Worm (Caenorhabditis elegans) whole organism, L4 larva: ENCODE measurements around the gene srp-2.

Experiments used
- D1046.2 ChIP-seq: fragments of 200-800 bp; sonication (Bioruptor generic); IDR thresholded peaks from 2 replicates; pipeline ENCODE4 v1.3.6; 2022; ENCODE audit warnings: missing genetic modification characterization, missing compliant biosample characterization
- F44E2.7 ChIP-seq: fragments of 200-800 bp; sonication (Bioruptor generic); IDR thresholded peaks from 2 replicates; pipeline ENCODE4 v2.1.2; 2022; ENCODE audit warnings: missing genetic modification characterization, missing compliant biosample characterization
- F49E8.2 ChIP-seq: sonication (generic microtip); optimal IDR thresholded peaks from 2 replicates; lab custom pipeline; 2016; ENCODE audit warnings: missing compliant biosample characterization, mild to moderate bottlenecking, missing genetic modification characterization, borderline replicate concordance
- T26A8.4 ChIP-seq: fragments of 200-800 bp; sonication (Bioruptor generic); IDR thresholded peaks from 2 replicates; pipeline ENCODE4 v1.3.6; 2022; ENCODE audit warnings: missing genetic modification characterization, missing compliant biosample characterization
- Y105C5A.15 ChIP-seq: fragments of 200-800 bp; sonication (Bioruptor generic); IDR thresholded peaks from 2 replicates; pipeline ENCODE4 v1.3.6; 2022; ENCODE audit warnings: missing genetic modification characterization, missing compliant biosample characterization
- Y5F2A.4 ChIP-seq: fragments of 200-800 bp; sonication (Bioruptor generic); optimal IDR thresholded peaks from 2 replicates; lab custom pipeline; 2018; ENCODE audit warnings: mild to moderate bottlenecking, missing genetic modification characterization, missing compliant biosample characterization
- Y75B8A.6 ChIP-seq: fragments of 200-800 bp; sonication (Bioruptor generic); IDR thresholded peaks from 2 replicates; pipeline ENCODE4 v1.3.6; 2022; ENCODE audit warnings: missing genetic modification reagents, missing genetic modification characterization, missing compliant biosample characterization
- ZK337.2 ChIP-seq: fragments of 200-800 bp; sonication (Bioruptor generic); IDR thresholded peaks from 2 replicates; pipeline ENCODE4 v1.3.6; 2022; ENCODE audit warnings: missing genetic modification reagents, missing genetic modification characterization, missing compliant biosample characterization
- aha-1 ChIP-seq: fragments of 150-350 bp; peaks from one replicate; lab custom pipeline; 2014; ENCODE audit warnings: missing biosample characterization, missing genetic modification characterization
- ama-1 ChIP-seq: fragments of 150-350 bp; optimal IDR thresholded peaks from 2 replicates; lab custom pipeline; 2014; ENCODE audit warnings: inconsistent platforms, mixed read lengths
- arid-1 ChIP-seq: fragments of 200-800 bp; sonication (Bioruptor generic); conservative IDR thresholded peaks from 2 replicates; pipeline ENCODE4 v1.3.6; 2022; ENCODE audit warnings: missing genetic modification reagents, missing genetic modification characterization, missing compliant biosample characterization
- ceh-28 ChIP-seq: fragments of 150-350 bp; optimal IDR thresholded peaks from 2 replicates; lab custom pipeline; 2014; ENCODE audit warnings: missing biosample characterization, missing genetic modification reagents, missing genetic modification characterization
- ceh-62 ChIP-seq: sonication (generic microtip); optimal IDR thresholded peaks from 2 replicates; lab custom pipeline; 2017; ENCODE audit warnings: missing biosample characterization, missing genetic modification characterization
- ceh-82 ChIP-seq: sonication (generic microtip); optimal IDR thresholded peaks from 2 replicates; lab custom pipeline; 2017; ENCODE audit warnings: missing biosample characterization, missing genetic modification characterization
- ces-1 ChIP-seq: fragments of 150-350 bp; sonication (generic microtip); optimal IDR thresholded peaks from 4 replicates; lab custom pipeline; 2014; ENCODE audit warnings: missing biosample characterization, missing genetic modification reagents, missing genetic modification characterization
- cey-2 ChIP-seq: sonication (generic microtip); optimal IDR thresholded peaks from 3 replicates; lab custom pipeline; 2017; ENCODE audit warnings: missing genetic modification characterization, mild to moderate bottlenecking, missing compliant biosample characterization, antibody characterized with exemption, borderline replicate concordance; ENCODE audit not compliant: insufficient read depth
- daf-12 ChIP-seq: fragments of 150-350 bp; optimal IDR thresholded peaks from 2 replicates; lab custom pipeline; 2014; ENCODE audit warnings: missing biosample characterization, missing genetic modification reagents, missing genetic modification characterization
- daf-19 ChIP-seq: fragments of 200-800 bp; sonication (Bioruptor generic); conservative IDR thresholded peaks from 2 replicates; pipeline ENCODE4 v1.3.6; 2022; ENCODE audit warnings: missing genetic modification characterization, missing compliant biosample characterization
- dmd-8 ChIP-seq: fragments of 200-800 bp; sonication (Bioruptor generic); IDR thresholded peaks from 2 replicates; pipeline ENCODE4 v1.3.6; 2022; ENCODE audit warnings: missing genetic modification characterization, missing compliant biosample characterization
- dve-1 ChIP-seq: sonication (generic microtip); optimal IDR thresholded peaks from 2 replicates; lab custom pipeline; 2017; ENCODE audit warnings: antibody characterized with exemption, mild to moderate bottlenecking, missing genetic modification characterization, missing compliant biosample characterization; ENCODE audit not compliant: insufficient read depth
- egl-27 ChIP-seq: sonication (generic microtip); optimal IDR thresholded peaks from 3 replicates; lab custom pipeline; 2017; ENCODE audit warnings: missing biosample characterization, missing genetic modification reagents, missing genetic modification characterization
- egl-43 ChIP-seq: fragments of 200-800 bp; sonication (Bioruptor generic); IDR thresholded peaks from 2 replicates; pipeline ENCODE4 v1.3.6; 2022; ENCODE audit warnings: missing genetic modification reagents, missing genetic modification characterization, missing compliant biosample characterization
- fkh-10 ChIP-seq: fragments of 150-350 bp; optimal IDR thresholded peaks from 2 replicates; lab custom pipeline; 2014; ENCODE audit warnings: missing biosample characterization, missing genetic modification reagents, missing genetic modification characterization
- hif-1 ChIP-seq, 2 experiments: sonication (generic microtip); optimal IDR thresholded peaks; 2 replicates each; lab custom pipeline; 2016 to 2017; ENCODE audit warnings: missing compliant biosample characterization in 2 of 2, missing genetic modification characterization in 2 of 2, missing genetic modification reagents in 2 of 2, missing genotype in 2 of 2, mild to moderate bottlenecking in 1 of 2
- jun-1 ChIP-seq: fragments of 150-350 bp; optimal IDR thresholded peaks from 2 replicates; lab custom pipeline; 2014; ENCODE audit warnings: missing biosample characterization, missing genetic modification reagents, missing genetic modification characterization
- lin-1 ChIP-seq: fragments of 200-800 bp; sonication (Bioruptor generic); IDR thresholded peaks from 2 replicates; pipeline ENCODE4 v1.3.6; 2022; ENCODE audit warnings: missing genetic modification reagents, missing genetic modification characterization, missing compliant biosample characterization
- lin-39 ChIP-seq: fragments of 150-350 bp; optimal IDR thresholded peaks from 2 replicates; lab custom pipeline; 2014; ENCODE audit warnings: missing biosample characterization, missing genetic modification reagents, missing genetic modification characterization
- lir-3 ChIP-seq: sonication (generic microtip); optimal IDR thresholded peaks from 2 replicates; lab custom pipeline; 2016; ENCODE audit warnings: mild to moderate bottlenecking, missing genetic modification characterization, missing compliant biosample characterization
- lsy-2 ChIP-seq, 2 experiments: fragments of 150-350 bp in 1 of 2; sonication (generic microtip) in 1 of 2; optimal IDR thresholded peaks; 2 replicates each; lab custom pipeline; 2014 to 2017; ENCODE audit warnings: missing biosample characterization in 2 of 2, missing genetic modification characterization in 2 of 2
- mdt-29 ChIP-seq: fragments of 200-800 bp; sonication (Bioruptor generic); IDR thresholded peaks from 2 replicates; pipeline ENCODE4 v1.3.6; 2022; ENCODE audit warnings: missing genetic modification reagents, missing genetic modification characterization, missing compliant biosample characterization
- mep-1 ChIP-seq: fragments of 150-350 bp; sonication (generic microtip); optimal IDR thresholded peaks from 3 replicates; lab custom pipeline; 2014; ENCODE audit warnings: missing biosample characterization, missing genetic modification characterization
- mxl-3 ChIP-seq: fragments of 200-800 bp; sonication (Bioruptor generic); optimal IDR thresholded peaks from 2 replicates; lab custom pipeline; 2018; ENCODE audit warnings: mild to moderate bottlenecking, missing genetic modification characterization, missing compliant biosample characterization
- nhr-10 ChIP-seq: fragments of 150-350 bp; optimal IDR thresholded peaks from 2 replicates; lab custom pipeline; 2014; ENCODE audit warnings: missing biosample characterization, missing genetic modification characterization
- nhr-111 ChIP-seq: fragments of 200-800 bp; sonication (Bioruptor generic); optimal IDR thresholded peaks from 2 replicates; lab custom pipeline; 2018; ENCODE audit warnings: mild to moderate bottlenecking, missing genetic modification characterization, missing compliant biosample characterization
- nhr-28 ChIP-seq: fragments of 150-350 bp; optimal IDR thresholded peaks from 2 replicates; lab custom pipeline; 2014; ENCODE audit warnings: missing biosample characterization, missing genetic modification characterization
- nhr-41 ChIP-seq: fragments of 200-800 bp; sonication (Bioruptor generic); IDR thresholded peaks from 2 replicates; pipeline ENCODE4 v1.3.6; 2022; ENCODE audit warnings: missing genetic modification reagents, missing genetic modification characterization, missing compliant biosample characterization
- nhr-42 ChIP-seq: fragments of 200-800 bp; sonication (Bioruptor generic); IDR thresholded peaks from 2 replicates; pipeline ENCODE4 v1.3.6; 2022; ENCODE audit warnings: missing genetic modification characterization, missing compliant biosample characterization
- nhr-48 ChIP-seq: sonication (generic microtip); optimal IDR thresholded peaks from 2 replicates; lab custom pipeline; 2016; ENCODE audit warnings: mild to moderate bottlenecking, missing genetic modification characterization, missing compliant biosample characterization
- nhr-77 ChIP-seq: fragments of 150-350 bp; optimal IDR thresholded peaks from 2 replicates; lab custom pipeline; 2014; ENCODE audit warnings: missing biosample characterization, missing genetic modification characterization
- skn-1 ChIP-seq: fragments of 150-350 bp; optimal IDR thresholded peaks from 2 replicates; lab custom pipeline; 2014; ENCODE audit warnings: missing biosample characterization, missing genetic modification characterization
- snpc-1.2 ChIP-seq: fragments of 200-800 bp; sonication (Bioruptor generic); IDR thresholded peaks from 2 replicates; pipeline ENCODE4 v1.3.6; 2022; ENCODE audit warnings: missing genetic modification reagents, missing genetic modification characterization, missing compliant biosample characterization
- spr-1 ChIP-seq: sonication (generic microtip); optimal IDR thresholded peaks from 2 replicates; lab custom pipeline; 2016; ENCODE audit warnings: mild to moderate bottlenecking, missing genetic modification characterization, missing compliant biosample characterization
- spr-3 ChIP-seq: fragments of 200-800 bp; sonication (Bioruptor generic); optimal IDR thresholded peaks from 2 replicates; lab custom pipeline; 2018; ENCODE audit warnings: mild to moderate bottlenecking, missing genetic modification characterization, missing compliant biosample characterization
- zfp-2 ChIP-seq: sonication (generic microtip); optimal IDR thresholded peaks from 2 replicates; lab custom pipeline; 2016; ENCODE audit warnings: mild to moderate bottlenecking, missing genetic modification characterization, missing compliant biosample characterization
- zfp-3 ChIP-seq: fragments of 200-800 bp; sonication (Bioruptor generic); conservative IDR thresholded peaks from 2 replicates; pipeline ENCODE4 v1.3.6; 2022; ENCODE audit warnings: missing genetic modification reagents, missing genetic modification characterization, missing compliant biosample characterization

Gene srp-2

DNA sequence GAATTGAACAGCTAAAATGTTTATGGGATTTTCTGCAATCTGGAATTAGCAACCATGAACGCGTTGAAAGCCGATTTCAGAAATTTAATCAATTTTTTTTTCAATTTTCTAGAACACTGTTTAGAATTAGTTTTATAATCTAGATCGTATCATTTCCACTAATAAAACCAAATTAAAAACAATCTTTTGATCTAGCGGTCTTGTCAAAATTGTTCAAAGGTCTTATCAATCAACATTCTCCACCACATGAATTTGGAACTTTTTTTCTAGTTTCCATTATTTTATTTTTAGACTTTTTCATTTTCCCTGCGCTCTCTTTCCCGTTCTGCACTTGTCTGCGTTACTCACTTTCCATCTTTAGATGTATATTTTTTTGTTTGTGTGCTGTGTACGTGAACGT is at the start of gene srp-2:
Gene srp-2, plus strand, starts transcription at position 301 of the 400 bp plus-strand sequence.
- TF ChIP-seq nhr-48 (tag; lab: Kevin White, UChicago) = no peak
- no peak for TF ChIP-seq skn-1 (tag; lab: Kevin White, UChicago)
- no peak for TF ChIP-seq arid-1 (GFP tag; lab: Robert Waterston, UW)
- no peak for TF ChIP-seq Y105C5A.15 (GFP tag; lab: Robert Waterston, UW)
- TF ChIP-seq jun-1 (tag; lab: Kevin White, UChicago) = no peak
- no peak for TF ChIP-seq zfp-3 (GFP tag; lab: Robert Waterston, UW)
- no peak for TF ChIP-seq nhr-41 (GFP tag; lab: Robert Waterston, UW)

DNA sequence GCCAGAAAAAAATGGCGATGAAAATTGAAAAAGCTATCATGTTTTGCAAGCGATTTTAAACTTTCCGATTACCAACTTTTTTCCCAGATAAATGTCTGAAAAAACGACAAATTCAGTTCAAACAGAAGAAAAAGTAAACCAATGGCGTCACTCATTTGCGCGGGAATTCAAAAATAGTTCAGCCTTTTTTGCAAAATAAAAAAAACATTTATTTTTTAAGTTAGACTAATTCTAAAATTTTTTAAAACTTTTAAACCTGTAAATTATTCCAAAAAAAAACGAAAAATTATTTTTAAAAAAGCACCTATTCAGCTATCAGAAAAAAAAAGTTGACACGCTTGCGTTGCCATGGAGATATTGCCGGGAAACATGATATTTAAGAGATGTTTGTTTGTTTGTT is 49.6 kb upstream of the srp-2 start, which contains the start of gene cyp-33C11:
Gene cyp-33C11, minus strand, starts transcription at position 101 of the 400 bp plus-strand sequence.
- TF ChIP-seq nhr-10 (tag; lab: Kevin White, UChicago) (no peak), egl-43 (GFP tag; lab: Robert Waterston, UW) (no peak), nhr-42 (GFP tag; lab: Robert Waterston, UW) (no peak), daf-12 (no peak), ceh-82 (no peak)

DNA sequence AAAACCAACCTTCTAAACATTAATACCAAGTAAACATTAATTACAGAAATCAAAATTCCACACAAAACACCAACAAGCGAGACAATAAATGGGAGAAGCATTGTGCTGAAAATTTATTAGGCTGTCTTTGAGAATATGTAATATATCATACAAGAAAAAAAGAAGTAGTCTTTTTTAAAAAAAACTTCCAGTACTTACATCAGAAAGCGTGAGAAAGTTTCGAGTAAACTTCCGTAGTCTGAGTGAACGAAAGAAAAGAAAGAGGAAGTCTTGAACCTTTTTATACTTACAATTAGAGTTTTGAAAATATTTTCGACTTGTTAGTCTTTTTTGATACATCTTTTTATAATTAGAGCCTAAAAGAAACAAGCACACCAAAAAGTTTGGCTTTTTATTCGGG is 42.7 kb upstream of the srp-2 start, which contains the start of gene srbc-40:
Gene srbc-40, minus strand, starts transcription at position 101 of the 400 bp plus-strand sequence.
- TF ChIP-seq daf-12 = no peak
- TF ChIP-seq dve-1 (tag; lab: Kevin White, UChicago) = no peak
- TF ChIP-seq ceh-62 (tag; lab: Kevin White, UChicago) = no peak
- TF ChIP-seq egl-27 (tag; lab: Kevin White, UChicago) = no peak
- no peak for TF ChIP-seq hif-1 (tag; optimal IDR thresholded peaks at IDR 0.05; lab: Kevin White, UChicago)
- TF ChIP-seq mep-1 (tag; lab: Kevin White, UChicago) = no peak
- no peak for TF ChIP-seq ceh-28 (tag; lab: Kevin White, UChicago)
- no peak for TF ChIP-seq D1046.2
- TF ChIP-seq lin-1 (GFP tag; lab: Robert Waterston, UW) = no peak
- no peak for TF ChIP-seq lir-3
- TF ChIP-seq, all 104 proteins: peak for 0

DNA sequence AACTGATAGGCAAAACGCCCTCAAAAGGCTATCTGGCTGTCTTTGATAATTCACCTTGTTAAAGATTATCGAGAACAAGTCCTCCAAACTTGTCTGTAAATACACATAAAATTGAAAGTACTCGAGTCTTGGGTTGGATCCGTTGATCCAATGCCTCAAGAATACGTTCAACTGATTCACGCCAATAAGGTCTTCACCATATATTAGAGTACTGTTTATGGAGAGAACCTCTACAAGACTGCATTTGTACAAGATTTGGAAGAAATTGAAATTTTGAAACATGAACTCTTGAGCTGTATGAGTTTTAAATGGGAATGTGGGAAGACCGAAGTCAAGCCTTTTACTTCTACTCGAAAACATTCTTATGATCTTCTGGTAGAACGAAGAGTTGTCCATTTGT is 39.6 kb upstream of the srp-2 start:
- TF ChIP-seq mxl-3 (GFP tag; lab: Kevin White, UChicago) = no peak
- peak; percentile 95 for TF ChIP-seq aha-1

DNA sequence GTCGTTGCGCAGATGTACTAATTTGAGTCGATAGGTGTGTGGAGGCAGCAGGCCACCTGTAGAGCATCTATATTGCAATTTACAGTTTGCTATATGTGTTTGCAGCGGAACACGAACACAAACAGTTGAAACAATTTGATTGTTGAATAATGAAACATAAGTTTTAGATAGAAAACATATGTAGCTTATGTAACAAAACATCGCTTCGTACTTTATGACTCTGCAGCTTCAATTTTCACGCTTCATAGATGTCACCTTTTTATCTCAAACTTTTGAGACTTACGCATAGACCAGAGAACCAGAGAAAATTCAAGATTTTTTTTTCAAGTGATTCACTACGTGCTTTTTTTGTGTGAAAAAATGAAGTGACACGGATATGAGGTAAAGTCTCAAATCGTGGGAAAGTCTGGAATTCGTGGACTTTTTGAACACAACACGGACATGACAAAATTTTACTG is 38.5 kb upstream of the srp-2 start, which contains the start of gene fbxb-72:
Gene fbxb-72, minus strand, starts transcription at position 58 of the 458 bp plus-strand sequence.
- no peak for TF ChIP-seq dmd-8 (GFP tag; lab: Robert Waterston, UW)
- TF ChIP-seq ama-1 (lab: Kevin White, UChicago) = peak; percentile 99
- peak; percentile 33 for TF ChIP-seq Y5F2A.4 (GFP tag; lab: Kevin White, UChicago)
- peak; percentile 22 for TF ChIP-seq spr-3 (GFP tag; lab: Kevin White, UChicago)
- TF ChIP-seq nhr-111 (GFP tag; lab: Kevin White, UChicago) = no peak
- peak; percentile 69; the same call in 1 of the 2 replicates for TF ChIP-seq Y75B8A.6 (GFP tag; lab: Robert Waterston, UW)
- TF ChIP-seq nhr-28 = peak; percentile 45
- TF ChIP-seq cey-2 (tag; lab: Kevin White, UChicago) = no peak
- no peak for TF ChIP-seq zfp-2 (tag; lab: Kevin White, UChicago)
- peak; percentile 58; the same call in 1 of the 2 replicates for TF ChIP-seq snpc-1.2 (GFP tag; lab: Robert Waterston, UW)
- peak; percentile 96 for TF ChIP-seq T26A8.4 (GFP tag; lab: Robert Waterston, UW)
- no peak for TF ChIP-seq F44E2.7 (GFP tag; lab: Robert Waterston, UW)
- peak; percentile 76 to 84 for TF ChIP-seq lsy-2 (tag; optimal IDR thresholded peaks at IDR 0.05; lab: Kevin White, UChicago)
- peak; percentile 96 for TF ChIP-seq mep-1 (tag; lab: Kevin White, UChicago)
- peak; percentile 32; the same call in 1 of the 2 replicates for TF ChIP-seq mdt-29 (GFP tag; lab: Robert Waterston, UW)
- no peak for TF ChIP-seq jun-1 (tag; lab: Kevin White, UChicago)
- peak; percentile 92 for TF ChIP-seq spr-1 (tag; lab: Kevin White, UChicago)
- no peak for TF ChIP-seq ces-1 (GFP tag; lab: Kevin White, UChicago)
- no peak for TF ChIP-seq ZK337.2
- TF ChIP-seq nhr-77 (tag; lab: Kevin White, UChicago) = peak; percentile 93
- TF ChIP-seq lin-39 (tag; lab: Kevin White, UChicago) = no peak
- TF ChIP-seq fkh-10 (GFP tag; lab: Kevin White, UChicago) = no peak
- TF ChIP-seq F49E8.2 (tag; lab: Kevin White, UChicago) = no peak
- no peak for TF ChIP-seq daf-19 (GFP tag; lab: Robert Waterston, UW)
